Worm (Caenorhabditis elegans) whole organism, L1 larva: ENCODE data around the gene unc-39.

Experiments
- C16A3.4 ChIP-seq: fragments of 150-350 bp; optimal IDR thresholded peaks from 2 replicates; lab custom pipeline; 2014; ENCODE audit warnings: missing biosample characterization, missing genetic modification characterization
- Y116A8C.19 ChIP-seq: sonication (generic microtip); optimal IDR thresholded peaks from 2 replicates; lab custom pipeline; 2016; ENCODE audit warnings: missing compliant biosample characterization, missing genetic modification characterization, borderline replicate concordance
- aha-1 ChIP-seq: fragments of 150-350 bp; optimal IDR thresholded peaks from 2 replicates; lab custom pipeline; 2014; ENCODE audit warnings: missing biosample characterization, missing genetic modification characterization
- alr-1 ChIP-seq: fragments of 200-800 bp; sonication (Bioruptor generic); optimal IDR thresholded peaks from 2 replicates; lab custom pipeline; 2018; ENCODE audit warnings: borderline replicate concordance, mild to moderate bottlenecking, missing genetic modification characterization, missing compliant biosample characterization
- aly-2 ChIP-seq: fragments of 150-350 bp; optimal IDR thresholded peaks from 2 replicates; lab custom pipeline; 2014; ENCODE audit warnings: missing biosample characterization, missing genetic modification characterization
- ama-1 ChIP-seq: fragments of 150-350 bp; optimal IDR thresholded peaks from 2 replicates; lab custom pipeline; 2014
- blmp-1 ChIP-seq: fragments of 150-350 bp; optimal IDR thresholded peaks from 2 replicates; lab custom pipeline; 2014; ENCODE audit warnings: missing biosample characterization, missing genetic modification characterization
- ceh-88 ChIP-seq: fragments of 200-800 bp; sonication (Bioruptor generic); IDR thresholded peaks from 2 replicates; pipeline ENCODE4 v1.3.6; 2022; ENCODE audit warnings: missing genetic modification characterization, missing compliant biosample characterization
- efl-1 ChIP-seq, 4 experiments: fragments of 150-350 bp; optimal IDR thresholded peaks in 3 of 4; peaks in 1 of 4; 1 replicate in 1 of 4; 2 replicates in 3 of 4; lab custom pipeline; 2014; ENCODE audit warnings: missing biosample characterization in 2 of 4, missing genetic modification characterization in 2 of 4, missing genetic modification reagents in 2 of 4
- elt-2 ChIP-seq: sonication (generic microtip); optimal IDR thresholded peaks from 2 replicates; lab custom pipeline; 2016; ENCODE audit warnings: missing genetic modification characterization, mild to moderate bottlenecking, inconsistent platforms, missing compliant biosample characterization, missing genetic modification reagents
- fkh-8 ChIP-seq: sonication (generic microtip); optimal IDR thresholded peaks from 2 replicates; lab custom pipeline; 2016; ENCODE audit warnings: mild to moderate bottlenecking, missing genetic modification characterization, missing compliant biosample characterization
- fos-1 ChIP-seq: fragments of 150-350 bp; optimal IDR thresholded peaks from 2 replicates; lab custom pipeline; 2014; ENCODE audit warnings: missing biosample characterization, missing genetic modification characterization
- grh-1 ChIP-seq: fragments of 200-800 bp; sonication (Bioruptor generic); IDR thresholded peaks from 2 replicates; pipeline ENCODE4 v1.3.6; 2022; ENCODE audit warnings: missing genetic modification reagents, missing genetic modification characterization, missing compliant biosample characterization
- hlh-17 ChIP-seq: fragments of 200-800 bp; sonication (Bioruptor generic); optimal IDR thresholded peaks from 2 replicates; lab custom pipeline; 2018; ENCODE audit warnings: missing genetic modification characterization, mild to moderate bottlenecking, missing compliant biosample characterization, moderate library complexity, borderline replicate concordance
- hpl-2 ChIP-seq: fragments of 150-350 bp; optimal IDR thresholded peaks from 2 replicates; lab custom pipeline; 2014; ENCODE audit warnings: missing biosample characterization, missing genetic modification reagents, missing genetic modification characterization
- irx-1 ChIP-seq: sonication (generic microtip); optimal IDR thresholded peaks from 2 replicates; lab custom pipeline; 2016; ENCODE audit warnings: missing genetic modification characterization, missing compliant biosample characterization
- isw-1 ChIP-seq: fragments of 200-800 bp; sonication (Bioruptor generic); IDR thresholded peaks from 2 replicates; pipeline ENCODE4 v1.3.6; 2022; ENCODE audit warnings: missing genetic modification characterization, missing compliant biosample characterization
- lin-13 ChIP-seq: fragments of 150-350 bp; optimal IDR thresholded peaks from 2 replicates; lab custom pipeline; 2014; ENCODE audit warnings: missing biosample characterization, missing genetic modification reagents, missing genetic modification characterization
- lin-14 ChIP-seq: fragments of 200-800 bp; sonication (Bioruptor generic); optimal IDR thresholded peaks from 2 replicates; lab custom pipeline; 2018; ENCODE audit warnings: mild to moderate bottlenecking, missing genetic modification characterization, moderate library complexity, missing compliant biosample characterization
- lin-35 ChIP-seq, 2 experiments: fragments of 150-350 bp; optimal IDR thresholded peaks; 2 replicates each; lab custom pipeline; 2014; ENCODE audit warnings: missing biosample characterization in 2 of 2, missing genetic modification characterization in 2 of 2, missing genetic modification reagents in 2 of 2
- lin-39 ChIP-seq: fragments of 150-350 bp; optimal IDR thresholded peaks from 2 replicates; lab custom pipeline; 2014; ENCODE audit warnings: missing biosample characterization, missing genetic modification reagents, missing genetic modification characterization
- lir-3 ChIP-seq: sonication (generic microtip); optimal IDR thresholded peaks from 2 replicates; lab custom pipeline; 2016; ENCODE audit warnings: mild to moderate bottlenecking, missing genetic modification characterization, moderate library complexity, missing compliant biosample characterization; ENCODE audit not compliant: poor library complexity
- mab-9 ChIP-seq: fragments of 200-800 bp; sonication (Bioruptor generic); IDR thresholded peaks from 2 replicates; pipeline ENCODE4 v1.3.6; 2022; ENCODE audit warnings: missing genetic modification reagents, missing genetic modification characterization, missing compliant biosample characterization
- mef-2 ChIP-seq: fragments of 150-350 bp; optimal IDR thresholded peaks from 2 replicates; lab custom pipeline; 2014; ENCODE audit warnings: missing biosample characterization, missing genetic modification characterization
- nhr-19 ChIP-seq: fragments of 200-800 bp; sonication (Bioruptor generic); conservative IDR thresholded peaks from 2 replicates; pipeline ENCODE4 v1.3.6; 2022; ENCODE audit warnings: missing genetic modification characterization, missing compliant biosample characterization
- nhr-20 ChIP-seq: sonication (generic microtip); optimal IDR thresholded peaks from 2 replicates; lab custom pipeline; 2016; ENCODE audit warnings: mild to moderate bottlenecking, missing genetic modification characterization, missing compliant biosample characterization
- nhr-28 ChIP-seq: fragments of 150-350 bp; optimal IDR thresholded peaks from 2 replicates; lab custom pipeline; 2014; ENCODE audit warnings: missing biosample characterization, missing genetic modification characterization
- nhr-76 ChIP-seq: sonication (generic microtip); optimal IDR thresholded peaks from 2 replicates; lab custom pipeline; 2017; ENCODE audit warnings: missing biosample characterization, missing genetic modification characterization
- nhr-77 ChIP-seq: fragments of 150-350 bp; optimal IDR thresholded peaks from 2 replicates; lab custom pipeline; 2014; ENCODE audit warnings: missing biosample characterization, missing genetic modification characterization
- nhr-84 ChIP-seq: sonication (generic microtip); optimal IDR thresholded peaks from 2 replicates; lab custom pipeline; 2017; ENCODE audit warnings: missing biosample characterization, missing genetic modification characterization
- nhr-85 ChIP-seq: sonication (generic microtip); peaks from one replicate; lab custom pipeline; 2016; ENCODE audit warnings: missing genetic modification characterization, inconsistent platforms, missing compliant biosample characterization
- nhr-90 ChIP-seq: sonication (generic microtip); optimal IDR thresholded peaks from 2 replicates; lab custom pipeline; 2016; ENCODE audit warnings: mild to moderate bottlenecking, missing genetic modification characterization, missing compliant biosample characterization; ENCODE audit not compliant: poor library complexity
- pag-3 ChIP-seq: sonication (generic microtip); optimal IDR thresholded peaks from 2 replicates; lab custom pipeline; 2017; ENCODE audit warnings: missing genetic modification characterization, mild to moderate bottlenecking, missing compliant biosample characterization, antibody characterized with exemption, borderline replicate concordance; ENCODE audit not compliant: insufficient read depth
- pax-3 ChIP-seq: fragments of 200-800 bp; sonication (Bioruptor generic); optimal IDR thresholded peaks from 2 replicates; lab custom pipeline; 2018; ENCODE audit warnings: mild to moderate bottlenecking, missing genetic modification characterization, moderate library complexity, missing compliant biosample characterization
- pqm-1 ChIP-seq: sonication (generic microtip); optimal IDR thresholded peaks from 3 replicates; lab custom pipeline; 2017; ENCODE audit warnings: missing biosample characterization, missing genetic modification characterization
- rnt-1 ChIP-seq: sonication (generic microtip); optimal IDR thresholded peaks from 2 replicates; lab custom pipeline; 2016; ENCODE audit warnings: mild to moderate bottlenecking, missing genetic modification characterization, moderate library complexity, missing compliant biosample characterization
- skn-1 ChIP-seq: fragments of 150-350 bp; optimal IDR thresholded peaks from 2 replicates; lab custom pipeline; 2014; ENCODE audit warnings: missing biosample characterization, missing genetic modification characterization
- snpc-4 ChIP-seq: fragments of 150-350 bp; optimal IDR thresholded peaks from 2 replicates; lab custom pipeline; 2014; ENCODE audit warnings: missing biosample characterization, missing genetic modification characterization
- snu-23 ChIP-seq: sonication (generic microtip); optimal IDR thresholded peaks from 2 replicates; lab custom pipeline; 2016; ENCODE audit warnings: missing genetic modification characterization, missing compliant biosample characterization
- sox-4 ChIP-seq: sonication (generic microtip); optimal IDR thresholded peaks from 2 replicates; lab custom pipeline; 2016; ENCODE audit warnings: missing genetic modification characterization, missing compliant biosample characterization
- tbx-2 ChIP-seq: sonication (generic microtip); optimal IDR thresholded peaks from 2 replicates; lab custom pipeline; 2016; ENCODE audit warnings: missing genetic modification characterization, missing compliant biosample characterization
- unc-130 ChIP-seq: fragments of 150-350 bp; optimal IDR thresholded peaks from 2 replicates; lab custom pipeline; 2017; ENCODE audit warnings: missing biosample characterization, missing genetic modification characterization, inconsistent platforms
- unc-30 ChIP-seq: sonication (generic microtip); optimal IDR thresholded peaks from 2 replicates; lab custom pipeline; 2017; ENCODE audit warnings: missing biosample characterization, missing genetic modification characterization
- unc-62 ChIP-seq: fragments of 150-350 bp; optimal IDR thresholded peaks from 2 replicates; lab custom pipeline; 2014; ENCODE audit warnings: missing biosample characterization, missing genetic modification reagents, missing genetic modification characterization
- unc-98 ChIP-seq: fragments of 200-800 bp; sonication (Bioruptor generic); IDR thresholded peaks from 2 replicates; pipeline ENCODE4 v1.3.6; 2022; ENCODE audit warnings: missing genetic modification characterization, missing compliant biosample characterization
- xbp-1 ChIP-seq: sonication (generic microtip); optimal IDR thresholded peaks from 2 replicates; lab custom pipeline; 2016; ENCODE audit warnings: missing genetic modification characterization, missing compliant biosample characterization
- zip-4 ChIP-seq: fragments of 200-800 bp; sonication (Bioruptor generic); optimal IDR thresholded peaks from 2 replicates; lab custom pipeline; 2018; ENCODE audit warnings: mild to moderate bottlenecking, missing genetic modification characterization, moderate library complexity, missing compliant biosample characterization
- ztf-11 ChIP-seq, 2 experiments: sonication (generic microtip); optimal IDR thresholded peaks; 2 replicates each; lab custom pipeline; 2016 to 2017; ENCODE audit warnings: missing genetic modification characterization in 2 of 2, missing biosample characterization in 1 of 2, missing compliant biosample characterization in 1 of 2

The unc-39 gene

DNA sequence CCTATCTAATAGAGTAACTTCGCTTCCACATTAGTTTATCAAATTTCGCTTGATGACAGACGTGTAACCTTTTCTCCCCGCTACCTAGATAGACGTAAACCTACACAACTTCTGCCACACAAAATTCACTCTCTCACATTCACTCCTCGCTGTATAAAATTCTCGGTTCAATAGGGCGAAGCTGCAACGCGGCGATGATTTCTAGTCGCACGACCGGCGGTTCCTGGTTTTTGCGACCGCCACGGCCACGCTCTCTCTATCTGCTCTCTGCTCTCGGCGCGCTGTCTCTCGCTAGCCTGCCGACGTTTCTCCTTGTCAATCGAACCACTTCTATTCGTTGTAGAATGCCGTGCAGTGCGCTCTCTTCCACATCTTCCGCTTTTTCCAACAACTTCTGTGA is 21.9 kb upstream of the unc-39 start (continued):
- TF ChIP-seq nhr-90 (tag; lab: Kevin White, UChicago) (peak; percentile 45), zip-4 (GFP tag; lab: Kevin White, UChicago) (no peak), alr-1 (no peak), unc-62 (GFP tag; lab: Kevin White, UChicago) (no peak), mab-9 (GFP tag; lab: Robert Waterston, UW) (no peak), C16A3.4 (tag; lab: Kevin White, UChicago) (peak; percentile 74), grh-1 (GFP tag; lab: Robert Waterston, UW) (peak; percentile 56; the same call in 1 of the 2 replicates), nhr-77 (tag; lab: Kevin White, UChicago) (peak; percentile 86), pqm-1 (tag; lab: Kevin White, UChicago) (no peak), ztf-11 (tag; optimal IDR thresholded peaks at IDR 0.05; lab: Kevin White, UChicago) (no peak), unc-30 (tag; lab: Kevin White, UChicago) (no peak), skn-1 (tag; lab: Kevin White, UChicago) (peak; percentile 73), nhr-20 (peak; percentile 85), fkh-8 (peak; percentile 89), unc-98 (GFP tag; lab: Robert Waterston, UW) (no peak), unc-130 (tag; lab: Kevin White, UChicago) (peak; percentile 51), isw-1 (GFP tag; lab: Robert Waterston, UW) (peak; percentile 60), mef-2 (tag; lab: Kevin White, UChicago) (no peak), lin-35 (GFP tag; optimal IDR thresholded peaks at IDR 0.05; lab: Kevin White, UChicago) (peak; percentile 83 to 85), lir-3 (tag; lab: Kevin White, UChicago) (peak; percentile 39), nhr-76 (tag; lab: Kevin White, UChicago) (no peak), irx-1 (peak; percentile 35), pax-3 (tag; lab: Kevin White, UChicago) (peak; percentile 85), ceh-88 (GFP tag; lab: Robert Waterston, UW) (no peak), nhr-85 (peak; percentile 77), tbx-2 (tag; lab: Kevin White, UChicago) (peak; percentile 77), lin-39 (tag; lab: Kevin White, UChicago) (no peak), elt-2 (tag; lab: Kevin White, UChicago) (peak; percentile 8), lin-14 (GFP tag; lab: Kevin White, UChicago) (peak; percentile 96), nhr-28 (no peak), hlh-17 (GFP tag; lab: Kevin White, UChicago) (no peak), blmp-1 (tag; lab: Kevin White, UChicago) (peak; percentile 64), aly-2 (tag; lab: Kevin White, UChicago) (no peak), Y116A8C.19 (no peak), fos-1 (tag; lab: Kevin White, UChicago) (peak; percentile 25), pag-3 (no peak), nhr-19 (GFP tag; lab: Robert Waterston, UW) (peak; percentile 66), sox-4 (tag; lab: Kevin White, UChicago) (peak; percentile 8), aha-1 (tag; lab: Kevin White, UChicago) (no peak), xbp-1 (tag; lab: Kevin White, UChicago) (peak; percentile 71), nhr-84 (tag; lab: Kevin White, UChicago) (no peak)
- TF ChIP-seq, all 84 proteins: peak for 46

DNA sequence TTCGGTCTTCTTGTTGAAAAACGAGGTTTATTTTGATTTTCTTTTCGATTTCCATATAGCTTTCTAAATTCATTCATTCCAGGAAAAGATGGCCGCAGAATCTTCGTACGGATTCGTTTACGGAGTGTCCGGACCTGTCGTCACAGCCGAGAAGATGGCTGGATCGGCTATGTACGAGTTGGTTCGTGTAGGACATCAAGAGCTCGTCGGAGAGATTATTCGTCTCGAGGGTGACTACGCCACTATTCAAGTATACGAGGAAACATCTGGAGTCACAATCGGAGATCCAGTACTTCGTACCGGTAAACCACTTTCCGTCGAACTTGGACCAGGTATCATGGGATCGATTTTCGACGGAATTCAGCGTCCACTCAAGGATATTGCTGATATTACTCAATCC is 21.2 kb upstream of the unc-39 start, which contains the start of gene vha-13:
Gene vha-13, plus strand, starts transcription at position 81 of the 400 bp plus-strand sequence.
- TF ChIP-seq pqm-1 (tag; lab: Kevin White, UChicago): no peak
- TF ChIP-seq snu-23 (GFP tag; lab: Kevin White, UChicago): no peak
- TF ChIP-seq lin-14 (GFP tag; lab: Kevin White, UChicago): no peak
- no peak for TF ChIP-seq snpc-4
- TF ChIP-seq ama-1: no peak
- TF ChIP-seq efl-1 (optimal IDR thresholded peaks at IDR 0.05; lab: Kevin White, UChicago): no peak
- TF ChIP-seq efl-1 (GFP tag; optimal IDR thresholded peaks at IDR 0.05 in 1 of 2; lab: Kevin White, UChicago): peak in 1 of 2 experiments; percentile 65
- no peak for TF ChIP-seq lin-35 (GFP tag; optimal IDR thresholded peaks at IDR 0.05; lab: Kevin White, UChicago)
- no peak for TF ChIP-seq nhr-28
- no peak for TF ChIP-seq fkh-8
- no peak for TF ChIP-seq irx-1
- no peak for TF ChIP-seq mab-9 (GFP tag; lab: Robert Waterston, UW)
- no peak for TF ChIP-seq hpl-2 (GFP tag; lab: Kevin White, UChicago)
- TF ChIP-seq lin-13 (GFP tag; lab: Kevin White, UChicago): no peak
- peak; percentile 42 for TF ChIP-seq nhr-85
- TF ChIP-seq rnt-1 (tag; lab: Kevin White, UChicago): no peak
- no peak for TF ChIP-seq skn-1 (tag; lab: Kevin White, UChicago)
- TF ChIP-seq, all 84 proteins: peak for 2
